Worm (Caenorhabditis elegans) whole organism, L1 larva: Measurements from ENCODE around the gene tmem-135.

Experiments used
- C16A3.4 ChIP-seq: fragments of 150-350 bp; optimal IDR thresholded peaks from 2 replicates; lab custom pipeline; 2014; ENCODE audit warnings: missing biosample characterization, missing genetic modification characterization
- C34B4.2 ChIP-seq: sonication (generic microtip); optimal IDR thresholded peaks from 2 replicates; lab custom pipeline; 2017; ENCODE audit warnings: mild to moderate bottlenecking, missing genetic modification characterization, missing compliant biosample characterization
- Y116A8C.19 ChIP-seq: sonication (generic microtip); optimal IDR thresholded peaks from 2 replicates; lab custom pipeline; 2016; ENCODE audit warnings: missing compliant biosample characterization, missing genetic modification characterization, borderline replicate concordance
- ama-1 ChIP-seq: fragments of 150-350 bp; optimal IDR thresholded peaks from 2 replicates; lab custom pipeline; 2014
- blmp-1 ChIP-seq: fragments of 150-350 bp; optimal IDR thresholded peaks from 2 replicates; lab custom pipeline; 2014; ENCODE audit warnings: missing biosample characterization, missing genetic modification characterization
- ceh-63 ChIP-seq: fragments of 200-800 bp; sonication (Bioruptor generic); optimal IDR thresholded peaks from 2 replicates; lab custom pipeline; 2018; ENCODE audit warnings: mild to moderate bottlenecking, missing genetic modification characterization, missing compliant biosample characterization
- ceh-90 ChIP-seq: sonication (generic microtip); optimal IDR thresholded peaks from 2 replicates; lab custom pipeline; 2016; ENCODE audit warnings: missing genetic modification characterization, missing compliant biosample characterization
- ces-1 ChIP-seq: fragments of 150-350 bp; optimal IDR thresholded peaks from 2 replicates; lab custom pipeline; 2014; ENCODE audit warnings: missing biosample characterization, missing genetic modification reagents, missing genetic modification characterization
- dpl-1 ChIP-seq, 3 experiments: fragments of 150-350 bp in 2 of 3; sonication (generic microtip) in 1 of 3; optimal IDR thresholded peaks; 2 replicates each; lab custom pipeline; 2014 to 2017; ENCODE audit warnings: missing biosample characterization in 3 of 3, missing genetic modification characterization in 3 of 3, missing genetic modification reagents in 3 of 3
- dsc-1 ChIP-seq: sonication (generic microtip); optimal IDR thresholded peaks from 2 replicates; lab custom pipeline; 2016; ENCODE audit warnings: mild to moderate bottlenecking, missing genetic modification characterization, missing compliant biosample characterization
- efl-1 ChIP-seq, 4 experiments: fragments of 150-350 bp; optimal IDR thresholded peaks in 3 of 4; peaks in 1 of 4; 1 replicate in 1 of 4; 2 replicates in 3 of 4; lab custom pipeline; 2014; ENCODE audit warnings: missing biosample characterization in 2 of 4, missing genetic modification characterization in 2 of 4, missing genetic modification reagents in 2 of 4
- efl-3 ChIP-seq: fragments of 200-800 bp; sonication (Bioruptor generic); optimal IDR thresholded peaks from 2 replicates; lab custom pipeline; 2018; ENCODE audit warnings: mild to moderate bottlenecking, missing genetic modification characterization, missing compliant biosample characterization
- egl-13 ChIP-seq: sonication (generic microtip); optimal IDR thresholded peaks from 2 replicates; lab custom pipeline; 2016; ENCODE audit warnings: missing genotype, missing genetic modification reagents, missing genetic modification characterization, missing compliant biosample characterization
- egl-27 ChIP-seq, 2 experiments: fragments of 150-350 bp in 1 of 2; sonication (generic microtip); optimal IDR thresholded peaks; 3 replicates each; lab custom pipeline; 2017 to 2018; ENCODE audit warnings: missing biosample characterization in 2 of 2, missing genetic modification characterization in 2 of 2, missing genetic modification reagents in 2 of 2
- elt-2 ChIP-seq: sonication (generic microtip); optimal IDR thresholded peaks from 2 replicates; lab custom pipeline; 2016; ENCODE audit warnings: missing genetic modification characterization, mild to moderate bottlenecking, inconsistent platforms, missing compliant biosample characterization, missing genetic modification reagents
- elt-3 ChIP-seq, 6 experiments: fragments of 150-350 bp in 1 of 6; sonication (generic microtip); optimal IDR thresholded peaks; 2 replicates each; lab custom pipeline; 2017 to 2018; ENCODE audit warnings: missing biosample characterization in 6 of 6, missing genetic modification characterization in 6 of 6, inconsistent platforms in 1 of 6
- ets-5 ChIP-seq: fragments of 200-800 bp; sonication (Bioruptor generic); IDR thresholded peaks from 2 replicates; pipeline ENCODE4 v1.3.6; 2022; ENCODE audit warnings: missing genetic modification characterization, missing compliant biosample characterization
- fkh-8 ChIP-seq: sonication (generic microtip); optimal IDR thresholded peaks from 2 replicates; lab custom pipeline; 2016; ENCODE audit warnings: mild to moderate bottlenecking, missing genetic modification characterization, missing compliant biosample characterization
- hlh-4 ChIP-seq: sonication (generic microtip); optimal IDR thresholded peaks from 2 replicates; lab custom pipeline; 2016; ENCODE audit warnings: mild to moderate bottlenecking, missing genetic modification characterization, missing compliant biosample characterization
- isw-1 ChIP-seq: fragments of 200-800 bp; sonication (Bioruptor generic); IDR thresholded peaks from 2 replicates; pipeline ENCODE4 v1.3.6; 2022; ENCODE audit warnings: missing genetic modification characterization, missing compliant biosample characterization
- jun-1 ChIP-seq: fragments of 150-350 bp; optimal IDR thresholded peaks from 2 replicates; lab custom pipeline; 2014; ENCODE audit warnings: missing biosample characterization, missing genetic modification reagents, missing genetic modification characterization
- lin-13 ChIP-seq: fragments of 150-350 bp; optimal IDR thresholded peaks from 2 replicates; lab custom pipeline; 2014; ENCODE audit warnings: missing biosample characterization, missing genetic modification reagents, missing genetic modification characterization
- lin-14 ChIP-seq: fragments of 200-800 bp; sonication (Bioruptor generic); optimal IDR thresholded peaks from 2 replicates; lab custom pipeline; 2018; ENCODE audit warnings: mild to moderate bottlenecking, missing genetic modification characterization, moderate library complexity, missing compliant biosample characterization
- lin-35 ChIP-seq, 2 experiments: fragments of 150-350 bp; optimal IDR thresholded peaks; 2 replicates each; lab custom pipeline; 2014; ENCODE audit warnings: missing biosample characterization in 2 of 2, missing genetic modification characterization in 2 of 2, missing genetic modification reagents in 2 of 2
- mdl-1 ChIP-seq, 2 experiments: fragments of 150-350 bp; optimal IDR thresholded peaks; 2 replicates each; lab custom pipeline; 2014 to 2017; ENCODE audit warnings: missing biosample characterization in 2 of 2, missing genetic modification characterization in 2 of 2, inconsistent platforms in 1 of 2
- mep-1 ChIP-seq: fragments of 150-350 bp; optimal IDR thresholded peaks from 2 replicates; lab custom pipeline; 2014; ENCODE audit warnings: missing biosample characterization, missing genetic modification characterization
- nhr-11 ChIP-seq: fragments of 150-350 bp; optimal IDR thresholded peaks from 2 replicates; lab custom pipeline; 2014; ENCODE audit warnings: missing biosample characterization, missing genetic modification characterization
- nhr-12 ChIP-seq: sonication (generic microtip); optimal IDR thresholded peaks from 2 replicates; lab custom pipeline; 2017; ENCODE audit warnings: missing biosample characterization, missing genetic modification characterization
- nhr-19 ChIP-seq: fragments of 200-800 bp; sonication (Bioruptor generic); conservative IDR thresholded peaks from 2 replicates; pipeline ENCODE4 v1.3.6; 2022; ENCODE audit warnings: missing genetic modification characterization, missing compliant biosample characterization
- nhr-20 ChIP-seq: sonication (generic microtip); optimal IDR thresholded peaks from 2 replicates; lab custom pipeline; 2016; ENCODE audit warnings: mild to moderate bottlenecking, missing genetic modification characterization, missing compliant biosample characterization
- nhr-237 ChIP-seq: fragments of 150-350 bp; optimal IDR thresholded peaks from 2 replicates; lab custom pipeline; 2014; ENCODE audit warnings: missing biosample characterization, missing genetic modification characterization
- nhr-77 ChIP-seq: fragments of 150-350 bp; optimal IDR thresholded peaks from 2 replicates; lab custom pipeline; 2014; ENCODE audit warnings: missing biosample characterization, missing genetic modification characterization
- nhr-84 ChIP-seq: sonication (generic microtip); optimal IDR thresholded peaks from 2 replicates; lab custom pipeline; 2017; ENCODE audit warnings: missing biosample characterization, missing genetic modification characterization
- pag-3 ChIP-seq: sonication (generic microtip); optimal IDR thresholded peaks from 2 replicates; lab custom pipeline; 2017; ENCODE audit warnings: missing genetic modification characterization, mild to moderate bottlenecking, missing compliant biosample characterization, antibody characterized with exemption, borderline replicate concordance; ENCODE audit not compliant: insufficient read depth
- rnt-1 ChIP-seq: sonication (generic microtip); optimal IDR thresholded peaks from 2 replicates; lab custom pipeline; 2016; ENCODE audit warnings: mild to moderate bottlenecking, missing genetic modification characterization, moderate library complexity, missing compliant biosample characterization
- skn-1 ChIP-seq: fragments of 150-350 bp; optimal IDR thresholded peaks from 2 replicates; lab custom pipeline; 2014; ENCODE audit warnings: missing biosample characterization, missing genetic modification characterization
- snpc-4 ChIP-seq: fragments of 150-350 bp; optimal IDR thresholded peaks from 2 replicates; lab custom pipeline; 2014; ENCODE audit warnings: missing biosample characterization, missing genetic modification characterization
- snu-23 ChIP-seq: sonication (generic microtip); optimal IDR thresholded peaks from 2 replicates; lab custom pipeline; 2016; ENCODE audit warnings: missing genetic modification characterization, missing compliant biosample characterization
- sox-4 ChIP-seq: sonication (generic microtip); optimal IDR thresholded peaks from 2 replicates; lab custom pipeline; 2016; ENCODE audit warnings: missing genetic modification characterization, missing compliant biosample characterization
- sptf-1 ChIP-seq: fragments of 150-350 bp; optimal IDR thresholded peaks from 2 replicates; lab custom pipeline; 2014; ENCODE audit warnings: missing biosample characterization, missing genetic modification characterization
- sup-37 ChIP-seq: fragments of 200-800 bp; sonication (Bioruptor generic); optimal IDR thresholded peaks from 2 replicates; lab custom pipeline; 2018; ENCODE audit warnings: mild to moderate bottlenecking, missing genetic modification characterization, missing compliant biosample characterization
- swsn-7 ChIP-seq: sonication (generic microtip); optimal IDR thresholded peaks from 2 replicates; lab custom pipeline; 2016; ENCODE audit warnings: missing genetic modification characterization, missing compliant biosample characterization
- tbx-2 ChIP-seq: sonication (generic microtip); optimal IDR thresholded peaks from 2 replicates; lab custom pipeline; 2016; ENCODE audit warnings: missing genetic modification characterization, missing compliant biosample characterization
- tlp-1 ChIP-seq: fragments of 150-350 bp; optimal IDR thresholded peaks from 2 replicates; lab custom pipeline; 2014; ENCODE audit warnings: missing biosample characterization, missing genetic modification characterization
- unc-130 ChIP-seq: fragments of 150-350 bp; optimal IDR thresholded peaks from 2 replicates; lab custom pipeline; 2017; ENCODE audit warnings: missing biosample characterization, missing genetic modification characterization, inconsistent platforms
- unc-30 ChIP-seq: sonication (generic microtip); optimal IDR thresholded peaks from 2 replicates; lab custom pipeline; 2017; ENCODE audit warnings: missing biosample characterization, missing genetic modification characterization
- unc-62 ChIP-seq: fragments of 150-350 bp; optimal IDR thresholded peaks from 2 replicates; lab custom pipeline; 2014; ENCODE audit warnings: missing biosample characterization, missing genetic modification reagents, missing genetic modification characterization
- unc-86 ChIP-seq: sonication (generic microtip); optimal IDR thresholded peaks from 2 replicates; lab custom pipeline; 2016; ENCODE audit warnings: missing genetic modification characterization, missing compliant biosample characterization
- unc-98 ChIP-seq: fragments of 200-800 bp; sonication (Bioruptor generic); IDR thresholded peaks from 2 replicates; pipeline ENCODE4 v1.3.6; 2022; ENCODE audit warnings: missing genetic modification characterization, missing compliant biosample characterization
- vab-15 ChIP-seq: sonication (generic microtip); optimal IDR thresholded peaks from 2 replicates; lab custom pipeline; 2017; ENCODE audit warnings: missing genotype, mild to moderate bottlenecking, missing genetic modification characterization, missing compliant biosample characterization
- xbp-1 ChIP-seq: sonication (generic microtip); optimal IDR thresholded peaks from 2 replicates; lab custom pipeline; 2016; ENCODE audit warnings: missing genetic modification characterization, missing compliant biosample characterization
- zip-4 ChIP-seq: fragments of 200-800 bp; sonication (Bioruptor generic); optimal IDR thresholded peaks from 2 replicates; lab custom pipeline; 2018; ENCODE audit warnings: mild to moderate bottlenecking, missing genetic modification characterization, moderate library complexity, missing compliant biosample characterization
- ztf-4 ChIP-seq: fragments of 150-350 bp; optimal IDR thresholded peaks from 2 replicates; lab custom pipeline; 2014; ENCODE audit warnings: missing biosample characterization, missing genetic modification characterization

tmem-135 gene

DNA sequence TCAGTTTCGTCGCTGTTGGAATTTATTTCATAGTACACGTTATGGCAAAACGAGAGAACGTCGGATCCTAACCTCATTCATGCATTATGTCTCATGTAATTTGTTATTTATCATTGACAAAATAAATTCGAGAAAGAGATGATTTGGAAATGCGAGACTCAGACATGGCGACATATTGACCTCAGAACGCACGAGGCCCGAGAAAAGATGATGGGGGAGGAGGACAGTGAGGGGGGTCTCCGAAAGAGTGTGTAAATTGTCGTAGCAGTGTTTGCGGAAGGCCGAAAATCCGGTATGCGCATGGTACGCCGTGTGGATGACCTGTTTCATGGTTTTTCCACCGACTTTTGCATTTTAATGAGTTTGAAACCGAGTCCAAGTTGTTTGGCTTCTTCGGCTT is 37.9 kb upstream of the tmem-135 start (continued):
- TF ChIP-seq isw-1 (GFP tag; lab: Robert Waterston, UW) (peak; percentile 21; the same call in 1 of the 2 replicates), unc-98 (GFP tag; lab: Robert Waterston, UW) (no peak), unc-30 (tag; lab: Kevin White, UChicago) (no peak), efl-3 (no peak), C16A3.4 (tag; lab: Kevin White, UChicago) (peak; percentile 43), tlp-1 (tag; lab: Kevin White, UChicago) (no peak), jun-1 (tag; lab: Kevin White, UChicago) (no peak), skn-1 (tag; lab: Kevin White, UChicago) (peak; percentile 61), ces-1 (GFP tag; lab: Kevin White, UChicago) (no peak), nhr-237 (tag; lab: Kevin White, UChicago) (no peak), ets-5 (GFP tag; lab: Robert Waterston, UW) (no peak), ceh-63 (GFP tag; lab: Kevin White, UChicago) (no peak), sox-4 (tag; lab: Kevin White, UChicago) (no peak), sptf-1 (tag; lab: Kevin White, UChicago) (no peak), nhr-77 (tag; lab: Kevin White, UChicago) (no peak), nhr-84 (tag; lab: Kevin White, UChicago) (no peak), zip-4 (no peak), egl-13 (tag; lab: Kevin White, UChicago) (peak; percentile 23), snu-23 (GFP tag; lab: Kevin White, UChicago) (peak; percentile 70), dpl-1 (GFP tag; optimal IDR thresholded peaks at IDR 0.05; lab: Kevin White, UChicago) (peak; percentile 2 to 26 (median 8)), blmp-1 (tag; lab: Kevin White, UChicago) (peak; percentile 59), nhr-19 (peak; percentile 56), unc-62 (GFP tag; lab: Kevin White, UChicago) (no peak), vab-15 (peak; percentile 17), ztf-4 (tag; lab: Kevin White, UChicago) (no peak), sup-37 (GFP tag; lab: Kevin White, UChicago) (no peak), dsc-1 (peak; percentile 32), lin-13 (GFP tag; lab: Kevin White, UChicago) (peak; percentile 13), C34B4.2 (tag; lab: Kevin White, UChicago) (no peak), lin-35 (GFP tag; optimal IDR thresholded peaks at IDR 0.05; lab: Kevin White, UChicago) (peak; percentile 13 to 40), hlh-4 (tag; lab: Kevin White, UChicago) (no peak), tbx-2 (peak; percentile 46), ceh-90 (tag; lab: Kevin White, UChicago) (no peak), Y116A8C.19 (tag; lab: Kevin White, UChicago) (no peak), elt-2 (no peak), elt-3 (tag; optimal IDR thresholded peaks at IDR 0.05; lab: Kevin White, UChicago) (peak in 1 of 6 experiments; percentile 65), rnt-1 (tag; lab: Kevin White, UChicago) (peak; percentile 65), nhr-11 (tag; lab: Kevin White, UChicago) (no peak), nhr-20 (tag; lab: Kevin White, UChicago) (peak; percentile 75), mep-1 (tag; lab: Kevin White, UChicago) (peak; percentile 64), unc-86 (peak; percentile 18), ama-1 (lab: Kevin White, UChicago) (no peak), mdl-1 (tag; optimal IDR thresholded peaks at IDR 0.05; lab: Kevin White, UChicago) (peak in 1 of 2 experiments; percentile 89), egl-27 (tag; optimal IDR thresholded peaks at IDR 0.05; lab: Kevin White, UChicago) (no peak), swsn-7 (tag; lab: Kevin White, UChicago) (peak; percentile 46), snpc-4 (peak; percentile 33), fkh-8 (peak; percentile 21), pag-3 (no peak), nhr-12 (no peak), efl-1 (optimal IDR thresholded peaks at IDR 0.05; lab: Kevin White, UChicago) (peak; percentile 11 to 37), efl-1 (GFP tag; optimal IDR thresholded peaks at IDR 0.05 in 1 of 2; lab: Kevin White, UChicago) (peak in 1 of 2 experiments; percentile 9), xbp-1 (tag; lab: Kevin White, UChicago) (peak; percentile 66), lin-14 (GFP tag; lab: Kevin White, UChicago) (peak; percentile 88), unc-130 (tag; lab: Kevin White, UChicago) (no peak)
